Fruit fly (Drosophila melanogaster) ovary, adult (tissue): ENCODE data around the gene GstD2.

Source experiments
- CG17801 ChIP-seq: fragments of 200-800 bp; optimal IDR thresholded peaks from 2 replicates; lab custom pipeline; 2019; ENCODE audit warnings: missing biosample characterization, mild to moderate bottlenecking, missing genetic modification characterization, moderate library complexity; ENCODE audit not compliant: partially characterized antibody

Gene GstD2

DNA sequence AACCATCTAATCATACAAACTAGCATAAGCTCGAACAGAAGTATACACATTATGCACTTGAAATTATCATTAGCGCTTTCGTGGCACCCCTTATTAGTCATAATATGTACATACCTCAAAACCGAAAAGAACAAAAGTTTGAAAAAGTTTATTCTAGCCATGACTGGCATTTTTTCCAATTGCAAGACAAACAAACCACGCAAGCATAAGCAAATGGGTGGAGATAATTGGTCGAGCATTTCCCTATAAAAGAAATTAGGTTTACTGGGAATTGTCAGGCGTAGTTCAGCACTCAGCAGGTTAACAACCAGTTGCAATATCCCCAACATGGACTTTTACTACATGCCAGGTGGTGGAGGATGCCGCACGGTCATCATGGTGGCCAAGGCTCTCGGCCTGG lies at the start of gene GstD2:
GstD2 (plus strand) TSS at position 301 of the 400 bp plus-strand sequence.
- peak; percentile 10 for TF ChIP-seq CG17801 (GFP tag; lab: Kevin White, UChicago)

DNA sequence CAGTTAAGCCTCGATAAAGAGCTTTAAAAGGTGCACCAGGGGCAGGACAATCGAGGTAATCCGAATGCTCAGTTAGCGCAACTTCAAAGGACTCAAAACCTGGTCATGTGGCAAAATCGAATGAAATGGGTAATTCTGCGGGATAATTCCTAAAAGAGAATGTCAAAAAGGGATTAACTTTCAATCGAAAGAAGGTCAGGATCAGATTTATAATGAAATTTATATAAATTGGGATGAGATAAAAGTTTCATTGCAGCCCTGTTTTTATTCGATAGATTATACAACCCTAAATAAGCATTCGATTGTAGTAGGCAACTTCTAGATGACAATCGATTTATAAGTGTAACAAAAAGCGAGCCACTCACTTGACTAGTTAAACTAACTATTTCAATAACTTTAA lies 48.5 kb upstream of the GstD2 start, which contains the start of gene CG10013:
CG10013 (plus strand) TSS at position 301 of the 400 bp plus-strand sequence.
- TF ChIP-seq CG17801 (GFP tag; lab: Kevin White, UChicago), result no peak

DNA sequence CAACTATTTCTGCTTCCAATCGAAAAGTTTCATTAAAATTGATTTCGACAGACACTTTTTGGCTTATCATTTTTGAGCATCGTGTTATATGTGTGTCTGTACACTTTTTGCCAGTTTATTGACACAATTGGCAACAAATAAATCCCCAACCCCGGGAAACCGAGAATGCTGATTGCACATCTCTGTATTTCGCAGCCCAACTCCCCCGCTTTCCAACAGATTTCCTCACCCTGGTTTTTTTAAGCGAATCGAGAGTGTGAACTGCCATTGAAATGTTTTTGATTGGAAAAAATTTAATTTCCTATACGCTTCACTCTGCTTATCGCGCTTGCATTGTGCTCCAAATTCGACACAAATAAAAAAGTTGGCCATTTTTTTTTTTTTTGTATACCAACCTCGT lies 44.9 kb upstream of the GstD2 start:
- TF ChIP-seq CG17801 (GFP tag; lab: Kevin White, UChicago), result no peak

DNA sequence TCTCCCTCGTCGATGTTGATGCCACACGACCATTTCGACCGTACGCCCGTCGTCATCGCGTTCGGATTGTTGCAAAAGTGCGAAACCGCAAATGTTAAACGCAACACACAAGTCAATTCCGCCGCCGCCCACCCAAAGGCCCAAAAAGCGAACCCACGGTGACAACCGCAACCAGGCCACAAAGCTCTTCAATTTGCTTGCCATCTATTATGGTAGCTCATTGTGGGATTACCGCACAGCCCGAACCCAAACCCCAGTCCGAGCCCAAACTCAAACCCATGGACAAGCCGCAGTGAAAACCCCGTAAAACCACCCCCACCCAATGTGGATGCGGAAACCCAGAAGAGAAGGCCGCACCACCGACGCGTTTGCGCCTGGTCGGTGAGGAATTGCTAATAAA lies 41.9 kb upstream of the GstD2 start:
- TF ChIP-seq CG17801 (GFP tag; lab: Kevin White, UChicago), result no peak

DNA sequence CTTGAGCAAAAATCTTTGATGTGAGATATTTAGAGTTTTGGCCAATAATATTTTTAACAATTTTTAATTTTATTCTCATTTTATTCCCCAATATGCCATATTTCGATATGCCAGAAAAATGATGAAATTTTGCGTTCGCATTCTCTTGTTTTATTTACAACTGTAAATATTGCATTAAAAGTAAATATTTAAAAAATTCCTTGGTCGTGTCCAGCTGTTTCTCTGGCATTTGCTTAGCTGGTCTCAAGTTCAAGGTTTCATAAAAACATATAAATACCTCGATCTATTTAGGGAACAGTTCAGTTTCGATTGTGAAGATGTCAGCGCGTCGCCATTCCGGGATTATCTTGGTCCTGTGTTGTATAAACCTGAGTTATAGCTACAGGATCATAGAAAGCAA lies 30.4 kb upstream of the GstD2 start, which contains the start of gene Sgsf:
Sgsf (plus strand) TSS at position 301 of the 400 bp plus-strand sequence.
- TF ChIP-seq CG17801 (GFP tag; lab: Kevin White, UChicago), result no peak

DNA sequence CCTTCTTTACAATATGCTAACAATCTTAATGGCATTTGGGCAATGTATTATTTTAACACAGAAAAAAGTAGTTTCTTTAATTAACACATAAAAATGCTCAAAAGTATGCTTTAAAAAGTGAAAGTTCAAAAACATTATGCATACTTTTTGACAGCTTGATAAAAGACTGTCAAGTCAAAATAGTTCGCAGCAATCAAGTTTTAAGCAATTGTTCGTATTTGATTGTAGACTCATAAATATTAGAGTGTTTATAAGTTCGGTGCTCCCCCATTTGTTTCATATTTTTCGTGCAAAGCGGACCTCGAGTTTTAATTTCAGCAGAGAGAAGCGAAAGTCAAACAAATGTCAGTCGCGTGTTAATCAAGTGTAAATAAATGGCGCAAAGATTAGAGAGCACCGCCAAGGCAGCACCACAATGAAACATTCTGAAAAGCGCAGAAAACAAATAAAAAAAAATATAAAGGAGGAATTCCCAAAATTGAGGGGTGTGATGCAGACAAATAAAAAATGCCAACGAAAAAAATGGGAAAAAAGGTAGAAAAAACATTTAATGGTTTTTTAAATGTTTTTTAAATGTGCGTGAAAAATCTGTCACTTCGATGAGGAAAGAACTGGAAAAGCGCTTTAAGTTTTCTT lies 26.7 kb upstream of the GstD2 start:
- TF ChIP-seq CG17801 (GFP tag; lab: Kevin White, UChicago), result no peak

DNA sequence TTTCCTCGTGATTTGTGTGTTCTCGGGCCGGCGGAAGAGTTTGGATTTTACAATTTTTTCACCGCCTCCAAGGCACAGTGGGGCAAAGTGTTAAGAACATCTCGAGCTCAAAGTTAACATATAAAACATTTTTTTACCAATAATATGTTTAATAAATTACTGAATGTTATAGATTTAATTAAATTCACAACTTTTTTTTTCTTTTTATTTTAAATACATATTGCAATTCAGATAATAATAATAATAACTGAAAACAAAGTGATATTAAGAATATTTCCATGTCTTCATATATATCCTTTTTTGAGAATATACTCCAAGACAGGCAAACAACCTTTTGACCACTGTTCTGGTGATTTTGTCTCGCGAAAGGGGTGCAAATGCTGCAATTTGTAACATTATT lies 25.8 kb upstream of the GstD2 start:
- TF ChIP-seq CG17801 (GFP tag; lab: Kevin White, UChicago), result no peak

DNA sequence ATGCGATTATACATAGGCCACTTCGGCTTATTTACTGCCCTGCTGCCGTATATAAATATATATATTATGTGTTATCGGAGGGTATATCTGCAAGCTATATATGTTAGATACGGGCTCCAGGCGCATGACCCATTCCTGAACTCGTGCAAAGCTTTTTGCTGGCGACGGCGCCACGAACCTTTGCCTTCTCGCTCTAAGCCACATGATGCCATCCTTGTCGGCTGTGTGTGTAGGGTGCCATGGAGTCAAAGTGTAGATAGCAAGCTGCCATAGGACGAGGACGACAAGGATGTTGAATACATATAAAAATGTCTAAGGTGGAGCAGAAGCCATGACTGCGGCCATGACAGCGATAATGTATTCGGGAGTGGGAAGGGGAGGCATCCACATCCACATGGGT lies 24.1 kb upstream of the GstD2 start:
- TF ChIP-seq CG17801 (GFP tag; lab: Kevin White, UChicago), result no peak

DNA sequence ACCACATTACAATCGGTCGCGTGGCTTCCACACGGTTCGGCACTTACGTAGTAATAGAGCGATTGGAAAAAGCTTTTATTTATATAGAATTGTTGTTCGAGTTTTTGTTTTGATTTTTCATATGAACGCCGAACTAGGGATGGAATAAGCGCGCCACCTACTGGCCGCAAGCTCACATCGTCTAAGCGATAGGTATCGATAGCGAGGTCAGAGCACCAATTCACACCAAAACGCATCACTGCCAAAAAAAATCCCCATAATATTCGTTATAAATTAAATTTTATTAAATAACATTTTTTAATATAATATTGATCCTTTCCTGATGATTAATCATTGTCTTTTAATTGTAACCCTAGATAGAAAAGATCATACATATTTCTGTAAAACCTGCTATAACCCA lies 21.3 kb upstream of the GstD2 start, which contains the start of gene CG10038:
CG10038 (minus strand) TSS at position 148 of the 400 bp plus-strand sequence.
- TF ChIP-seq CG17801 (GFP tag; lab: Kevin White, UChicago), result no peak

DNA sequence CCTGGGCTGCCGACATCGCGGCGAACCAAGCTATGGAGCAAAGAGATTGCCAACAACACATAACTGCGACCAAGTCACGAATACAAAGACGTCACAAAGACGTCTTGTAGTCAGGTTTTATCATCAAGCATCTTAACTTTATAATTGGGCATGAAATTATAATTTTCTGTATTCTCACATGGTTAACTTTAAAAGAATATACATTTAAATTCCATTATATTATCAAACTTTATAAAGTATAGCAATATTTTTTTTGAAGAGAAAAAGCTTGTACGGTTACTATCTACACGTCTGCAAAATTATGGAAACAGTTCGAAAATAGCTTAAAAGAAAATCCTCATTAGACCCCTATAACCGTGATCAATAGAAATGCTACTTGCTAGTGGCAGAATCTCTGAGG lies 19.8 kb upstream of the GstD2 start, which contains the start of gene CG10041:
CG10041 (minus strand) TSS at position 101 of the 400 bp plus-strand sequence.
- no peak for TF ChIP-seq CG17801 (GFP tag; lab: Kevin White, UChicago)

DNA sequence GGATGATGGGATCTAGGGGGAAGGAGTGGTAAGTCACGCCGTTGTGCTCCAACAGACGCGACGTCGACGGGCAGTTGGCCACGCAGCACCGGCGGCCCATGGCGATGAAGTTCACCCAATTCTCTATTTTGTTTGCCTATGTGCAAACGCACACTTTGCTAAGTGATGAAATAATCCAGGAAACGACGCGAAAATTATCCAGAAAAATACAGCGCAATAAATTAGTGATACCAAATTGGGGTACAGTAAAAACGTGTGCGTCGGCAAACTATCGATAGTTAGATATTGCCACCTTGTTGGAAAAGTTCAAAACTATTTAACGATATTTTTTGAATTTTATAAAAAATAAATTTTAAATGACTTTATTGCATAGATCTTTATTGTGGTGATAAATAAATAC lies 15.7 kb upstream of the GstD2 start, which contains the start of gene MBD-R2:
MBD-R2 (minus strand) TSS at position 222 of the 400 bp plus-strand sequence.
- no peak for TF ChIP-seq CG17801 (GFP tag; lab: Kevin White, UChicago)

DNA sequence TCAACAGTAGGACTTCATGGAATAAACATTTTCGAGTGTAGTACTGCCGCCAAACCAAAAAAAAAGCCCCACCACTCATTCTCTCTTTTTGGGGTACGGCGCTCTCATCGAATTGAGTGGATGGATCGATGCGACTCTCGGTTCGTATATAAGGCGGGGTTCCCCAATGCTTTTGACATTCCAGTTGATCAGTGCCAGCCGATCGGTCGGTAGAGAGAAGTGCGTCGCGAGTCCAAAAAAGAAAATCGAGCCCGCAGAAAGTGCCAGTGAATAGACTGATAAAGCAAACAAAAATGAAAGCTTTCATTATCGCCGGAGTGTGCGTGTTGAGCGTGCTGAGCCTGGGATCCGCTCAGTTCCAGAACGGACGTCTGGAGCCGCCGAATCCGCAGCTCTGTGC lies 11.9 kb upstream of the GstD2 start, which contains the start of gene CG4115:
CG4115 (plus strand) TSS at position 172 of the 400 bp plus-strand sequence.
- TF ChIP-seq CG17801 (GFP tag; lab: Kevin White, UChicago), result no peak

DNA sequence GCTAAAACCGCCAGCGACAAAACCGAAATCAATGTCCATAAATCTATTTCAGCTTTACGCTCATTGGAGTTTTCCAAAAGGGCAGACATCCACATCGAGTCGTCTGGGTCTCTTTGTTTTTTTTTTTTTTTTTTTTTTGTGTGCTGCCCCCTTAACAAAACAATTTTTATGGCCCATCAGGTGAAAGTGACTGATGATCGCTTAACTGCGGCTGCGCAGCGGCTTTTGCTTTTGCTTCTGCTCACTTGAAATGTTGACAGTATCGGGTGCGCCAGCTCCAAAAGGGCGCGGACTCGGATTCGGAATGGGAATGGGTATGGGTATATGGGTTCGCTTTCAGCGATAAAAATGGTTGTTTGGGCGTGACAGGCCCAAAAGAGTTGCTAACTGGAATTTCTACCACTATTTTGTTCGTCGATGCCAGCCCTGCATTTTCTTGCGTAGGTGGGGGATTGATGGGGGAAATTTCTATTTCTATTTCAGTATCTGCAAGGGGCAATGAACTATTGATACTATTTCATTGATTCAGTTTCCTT lies 9.7 kb upstream of the GstD2 start:
- TF ChIP-seq CG17801 (GFP tag; lab: Kevin White, UChicago), result no peak

DNA sequence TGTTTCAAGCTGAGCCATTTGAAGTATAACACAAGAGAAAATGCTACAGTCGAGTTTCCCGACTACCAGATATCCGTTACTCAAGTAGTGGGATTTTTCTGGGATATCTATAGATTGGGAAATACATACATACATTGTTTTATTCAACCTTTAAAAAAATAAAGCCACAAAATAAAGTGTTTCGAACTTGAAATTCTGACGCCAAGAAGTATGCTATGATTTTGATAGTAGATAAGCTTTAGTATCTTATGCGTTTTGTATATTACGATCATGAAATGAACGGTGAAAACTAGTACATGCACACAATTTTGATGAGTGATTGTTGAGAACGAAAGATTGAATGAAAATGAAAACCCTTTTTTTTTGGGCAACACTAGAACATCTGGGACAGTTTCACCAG lies 8.2 kb upstream of the GstD2 start:
- no peak for TF ChIP-seq CG17801 (GFP tag; lab: Kevin White, UChicago)

DNA sequence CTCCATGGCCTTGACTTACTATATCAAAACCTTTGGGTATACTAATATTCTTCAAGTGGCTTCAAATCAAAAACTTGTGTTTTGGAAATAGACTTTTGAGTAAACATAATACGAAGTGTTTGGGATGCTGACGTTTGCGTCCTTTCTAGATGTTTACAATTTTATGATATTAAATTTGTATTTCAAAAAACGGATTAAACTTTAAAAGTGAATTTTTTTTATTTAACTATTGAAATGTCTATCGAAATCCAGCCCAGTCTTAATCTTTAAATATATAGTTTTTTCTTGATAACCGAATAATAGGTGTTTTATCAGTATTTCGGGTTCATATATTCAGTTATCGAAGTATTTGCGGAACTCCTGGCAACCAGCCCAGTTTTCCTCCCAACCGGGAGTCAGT lies 7.2 kb upstream of the GstD2 start, which contains the start of gene Tim17a1:
Tim17a1 (minus strand) TSS at position 101 of the 400 bp plus-strand sequence.
- no peak for TF ChIP-seq CG17801 (GFP tag; lab: Kevin White, UChicago)
